Fruit fly (Drosophila melanogaster) whole organism, embryonic: ENCODE measurements around the gene bnl.

Source experiments
- Abd-B ChIP-seq: fragments of 200-800 bp; sonication (Bioruptor generic); optimal IDR thresholded peaks from 2 replicates; lab custom pipeline; 2018; ENCODE audit warnings: missing biosample characterization, mild to moderate bottlenecking, missing genetic modification characterization, moderate library complexity
- Asciz ChIP-seq: fragments of 200-800 bp; sonication (Bioruptor generic); optimal IDR thresholded peaks from 2 replicates; lab custom pipeline; 2017; ENCODE audit warnings: missing biosample characterization, mild to moderate bottlenecking, missing genetic modification characterization, missing genetic modification reagents
- BtbVII ChIP-seq: fragments of 200-800 bp; sonication (Bioruptor generic); optimal IDR thresholded peaks from 3 replicates; lab custom pipeline; 2017; ENCODE audit warnings: missing biosample characterization, mild to moderate bottlenecking, missing genetic modification characterization
- CG12155 ChIP-seq: fragments of 200-800 bp; sonication (Bioruptor generic); optimal IDR thresholded peaks from 3 replicates; lab custom pipeline; 2016; ENCODE audit warnings: missing biosample characterization, missing genetic modification characterization
- CG12769 ChIP-seq: fragments of 200-800 bp; sonication (Bioruptor generic); optimal IDR thresholded peaks from 2 replicates; lab custom pipeline; 2019; ENCODE audit warnings: missing biosample characterization, mild to moderate bottlenecking, missing genetic modification characterization, moderate library complexity
- CG13123 ChIP-seq: fragments of 200-800 bp; sonication (Bioruptor generic); optimal IDR thresholded peaks from 2 replicates; lab custom pipeline; 2016; ENCODE audit warnings: missing biosample characterization, missing genetic modification characterization
- CG13424 ChIP-seq: fragments of 200-800 bp; sonication (Bioruptor generic); optimal IDR thresholded peaks from 2 replicates; lab custom pipeline; 2019; ENCODE audit warnings: missing biosample characterization, mild to moderate bottlenecking, missing genetic modification characterization, moderate library complexity
- CG15011 ChIP-seq: fragments of 200-800 bp; sonication (Bioruptor generic); optimal IDR thresholded peaks from 3 replicates; lab custom pipeline; 2018; ENCODE audit warnings: missing biosample characterization, mild to moderate bottlenecking, missing genetic modification characterization
- CG1602 ChIP-seq: fragments of 200-800 bp; sonication (Bioruptor generic); optimal IDR thresholded peaks from 3 replicates; lab custom pipeline; 2016; ENCODE audit warnings: missing biosample characterization, missing genetic modification characterization
- CG18011 ChIP-seq: fragments of 200-800 bp; sonication (Bioruptor generic); optimal IDR thresholded peaks from 2 replicates; lab custom pipeline; 2017; ENCODE audit warnings: missing biosample characterization, missing genetic modification characterization, mild to moderate bottlenecking, moderate library complexity, missing genotype
- CG2120 ChIP-seq: fragments of 200-800 bp; sonication (Bioruptor generic); optimal IDR thresholded peaks from 3 replicates; lab custom pipeline; 2016; ENCODE audit warnings: missing biosample characterization, missing genetic modification characterization
- CG31441 ChIP-seq: fragments of 200-800 bp; sonication (Bioruptor generic); IDR thresholded peaks from 2 replicates; pipeline ENCODE4 v1.3.6; 2022; ENCODE audit warnings: missing biosample characterization, missing genetic modification characterization
- CG4730 ChIP-seq: fragments of 200-800 bp; sonication (Bioruptor generic); IDR thresholded peaks from 2 replicates; pipeline ENCODE4 v1.3.6; 2022; ENCODE audit warnings: missing biosample characterization, missing genetic modification characterization
- CG5245 ChIP-seq: fragments of 200-800 bp; sonication (Bioruptor generic); optimal IDR thresholded peaks from 3 replicates; lab custom pipeline; 2016; ENCODE audit warnings: missing biosample characterization, missing genetic modification characterization
- CG7271 ChIP-seq: fragments of 200-800 bp; sonication (Bioruptor generic); optimal IDR thresholded peaks from 2 replicates; lab custom pipeline; 2018; ENCODE audit warnings: missing biosample characterization, mild to moderate bottlenecking, missing genetic modification characterization, moderate library complexity
- CG7928 ChIP-seq: fragments of 200-800 bp; sonication (Bioruptor generic); optimal IDR thresholded peaks from 2 replicates; lab custom pipeline; 2017; ENCODE audit warnings: missing biosample characterization, mild to moderate bottlenecking, missing genetic modification characterization
- CG8944 ChIP-seq: fragments of 200-800 bp; sonication (Bioruptor generic); optimal IDR thresholded peaks from 3 replicates; lab custom pipeline; 2016; ENCODE audit warnings: missing biosample characterization, missing genetic modification characterization
- CG9876 ChIP-seq: fragments of 200-800 bp; sonication (Bioruptor generic); optimal IDR thresholded peaks from 2 replicates; lab custom pipeline; 2016; ENCODE audit warnings: missing biosample characterization, missing genetic modification characterization
- Ets65A ChIP-seq: fragments of 200-800 bp; sonication (Bioruptor generic); peaks from one replicate; lab custom pipeline; 2016; ENCODE audit warnings: missing biosample characterization, missing genetic modification characterization
- Fer1 ChIP-seq: fragments of 200-800 bp; sonication (Bioruptor generic); optimal IDR thresholded peaks from 2 replicates; lab custom pipeline; 2017; ENCODE audit warnings: missing biosample characterization, mild to moderate bottlenecking, missing genetic modification characterization
- HLH54F ChIP-seq: fragments of 200-800 bp; sonication (Bioruptor generic); optimal IDR thresholded peaks from 3 replicates; lab custom pipeline; 2016; ENCODE audit warnings: missing biosample characterization, missing genetic modification characterization
- HmgD ChIP-seq: fragments of 200-800 bp; sonication (Bioruptor generic); optimal IDR thresholded peaks from 3 replicates; lab custom pipeline; 2016; ENCODE audit warnings: missing biosample characterization, missing genetic modification characterization
- Max ChIP-seq: fragments of 200-800 bp; sonication (Bioruptor generic); optimal IDR thresholded peaks from 2 replicates; lab custom pipeline; 2016; ENCODE audit warnings: missing biosample characterization, mild to moderate bottlenecking, missing genetic modification characterization
- Med ChIP-seq: fragments of 200-800 bp; sonication (Bioruptor generic); peaks from one replicate; lab custom pipeline; 2016; ENCODE audit warnings: missing biosample characterization, missing genetic modification characterization, mild to moderate bottlenecking, inconsistent platforms, moderate library complexity
- Meics ChIP-seq: fragments of 200-800 bp; sonication (Bioruptor generic); optimal IDR thresholded peaks from 2 replicates; lab custom pipeline; 2017; ENCODE audit warnings: missing biosample characterization, mild to moderate bottlenecking, missing genetic modification characterization
- NFAT ChIP-seq: fragments of 200-800 bp; sonication (Bioruptor generic); IDR thresholded peaks from 2 replicates; pipeline ENCODE4 v1.3.6; 2022; ENCODE audit warnings: missing biosample characterization, missing genetic modification characterization
- PHDP ChIP-seq: fragments of 200-800 bp; sonication (Bioruptor generic); optimal IDR thresholded peaks from 3 replicates; lab custom pipeline; 2018; ENCODE audit warnings: missing biosample characterization, mild to moderate bottlenecking, missing genetic modification characterization, moderate library complexity
- YL-1 ChIP-seq: fragments of 200-800 bp; sonication (Bioruptor generic); optimal IDR thresholded peaks from 3 replicates; lab custom pipeline; 2017; ENCODE audit warnings: missing biosample characterization, mild to moderate bottlenecking, missing genetic modification characterization
- ase ChIP-seq: fragments of 200-800 bp; sonication (Bioruptor generic); IDR thresholded peaks from 3 replicates; pipeline ENCODE4 v1.3.6; 2022; ENCODE audit warnings: missing biosample characterization, missing genetic modification characterization
- br ChIP-seq: fragments of >200 bp; optimal IDR thresholded peaks from 2 replicates; lab custom pipeline; 2017
- da ChIP-seq: fragments of 200-800 bp; sonication (Bioruptor generic); optimal IDR thresholded peaks from 2 replicates; lab custom pipeline; 2016; ENCODE audit warnings: missing biosample characterization, missing genetic modification characterization
- dmrt11E ChIP-seq: fragments of 200-800 bp; sonication (Bioruptor generic); optimal IDR thresholded peaks from 3 replicates; lab custom pipeline; 2018; ENCODE audit warnings: missing biosample characterization, mild to moderate bottlenecking, missing genetic modification characterization, moderate library complexity
- fd3F ChIP-seq: fragments of 200-800 bp; sonication (Bioruptor generic); optimal IDR thresholded peaks from 2 replicates; lab custom pipeline; 2018; ENCODE audit warnings: missing biosample characterization, mild to moderate bottlenecking, missing genetic modification characterization, moderate library complexity
- h ChIP-seq: fragments of >200 bp; optimal IDR thresholded peaks from 2 replicates; lab custom pipeline; 2017
- hbn ChIP-seq: fragments of 200-800 bp; sonication (Bioruptor generic); IDR thresholded peaks from 2 replicates; pipeline ENCODE4 v1.3.6; 2022; ENCODE audit warnings: missing biosample characterization, missing genetic modification characterization; ENCODE audit not compliant: partially characterized antibody
- inv ChIP-seq: fragments of 200-800 bp; sonication (Bioruptor generic); IDR thresholded peaks from 2 replicates; pipeline ENCODE4 v1.3.6; 2022; ENCODE audit warnings: missing biosample characterization, missing genetic modification characterization; ENCODE audit not compliant: partially characterized antibody
- kni ChIP-seq: fragments of 200-800 bp; sonication (Bioruptor generic); optimal IDR thresholded peaks from 3 replicates; lab custom pipeline; 2017; ENCODE audit warnings: mild to moderate bottlenecking, missing biosample characterization, missing genetic modification reagents, missing genetic modification characterization
- maf-S ChIP-seq: fragments of 200-800 bp; sonication (Bioruptor generic); optimal IDR thresholded peaks from 2 replicates; lab custom pipeline; 2016; ENCODE audit warnings: missing biosample characterization, missing genetic modification characterization
- mam ChIP-seq: fragments of 200-800 bp; sonication (Bioruptor generic); optimal IDR thresholded peaks from 3 replicates; lab custom pipeline; 2016; ENCODE audit warnings: missing biosample characterization, missing genetic modification characterization
- pan ChIP-seq, 4 experiments: fragments of >200 bp in 3 of 4; fragments of 200-800 bp in 1 of 4; sonication (Bioruptor generic) in 1 of 4; optimal IDR thresholded peaks in 3 of 4; IDR thresholded peaks in 1 of 4; 2 replicates each; pipeline versions ENCODE4 v1.3.6 to Lab custom; 2017 to 2022; ENCODE audit warnings: missing biosample characterization in 2 of 4, missing genetic modification characterization in 2 of 4, mixed read lengths in 1 of 4
- pfk ChIP-seq: fragments of 200-800 bp; sonication (Bioruptor generic); optimal IDR thresholded peaks from 2 replicates; lab custom pipeline; 2018; ENCODE audit warnings: missing biosample characterization, mild to moderate bottlenecking, missing genetic modification characterization, moderate library complexity
- psq ChIP-seq: fragments of 200-800 bp; sonication (Bioruptor generic); optimal IDR thresholded peaks from 2 replicates; lab custom pipeline; 2017; ENCODE audit warnings: missing biosample characterization, missing genetic modification characterization
- pum ChIP-seq: fragments of 200-800 bp; sonication (Bioruptor generic); optimal IDR thresholded peaks from 2 replicates; lab custom pipeline; 2016; ENCODE audit warnings: missing biosample characterization, missing genetic modification characterization
- sc ChIP-seq, 3 experiments: fragments of >200 bp in 2 of 3; fragments of 200-800 bp in 1 of 3; sonication (Bioruptor generic) in 1 of 3; optimal IDR thresholded peaks; 2 replicates in 2 of 3; 3 replicates in 1 of 3; lab custom pipeline; 2017; ENCODE audit warnings: mild to moderate bottlenecking in 1 of 3, missing biosample characterization in 1 of 3, missing genetic modification characterization in 1 of 3, missing genetic modification reagents in 1 of 3
- sob ChIP-seq: fragments of 200-800 bp; sonication (Bioruptor generic); IDR thresholded peaks from 2 replicates; pipeline ENCODE4 v1.3.6; 2022; ENCODE audit warnings: missing biosample characterization, missing genetic modification characterization
- tup ChIP-seq: fragments of 200-800 bp; sonication (Bioruptor generic); optimal IDR thresholded peaks from 2 replicates; lab custom pipeline; 2016; ENCODE audit warnings: missing biosample characterization, mild to moderate bottlenecking, missing genetic modification characterization, moderate library complexity
- vnd ChIP-seq: fragments of 200-800 bp; sonication (Bioruptor generic); IDR thresholded peaks from 3 replicates; pipeline ENCODE4 v1.3.6; 2022; ENCODE audit warnings: missing biosample characterization, missing genetic modification characterization; ENCODE audit not compliant: partially characterized antibody
- zen ChIP-seq: fragments of 200-800 bp; sonication (Bioruptor generic); optimal IDR thresholded peaks from 3 replicates; lab custom pipeline; 2018; ENCODE audit warnings: missing biosample characterization, mild to moderate bottlenecking, missing genetic modification characterization, moderate library complexity

Gene bnl

dm6 chr3R:19846870-19847590 is 10.4 kb upstream of the bnl start, which contains the start of gene MICU3 (continued):
- TF ChIP-seq tup (GFP tag; lab: Kevin White, UChicago) (no peak), Med (GFP tag; lab: Kevin White, UChicago) (peak; percentile 96), inv (GFP tag; lab: Robert Waterston, UW) (peak; percentile 69), CG9876 (GFP tag; lab: Kevin White, UChicago) (peak; percentile 59), zen (peak; percentile 58), CG12155 (peak; percentile 56), Asciz (GFP tag; lab: Kevin White, UChicago) (no peak), dmrt11E (tag; lab: Kevin White, UChicago) (peak; percentile 64), CG15011 (no peak), Fer1 (peak; percentile 58), mam (GFP tag; lab: Kevin White, UChicago) (peak; percentile 82), NFAT (GFP tag; lab: Robert Waterston, UW) (peak; percentile 79), CG31441 (peak; percentile 65), CG1602 (GFP tag; lab: Kevin White, UChicago) (peak; percentile 79), maf-S (peak; percentile 57), CG2120 (GFP tag; lab: Kevin White, UChicago) (peak; percentile 86), Ets65A (peak; percentile 96), pfk (GFP tag; lab: Kevin White, UChicago) (no peak), kni (GFP tag; lab: Kevin White, UChicago) (no peak), CG8944 (peak; percentile 71), CG13424 (tag; lab: Kevin White, UChicago) (peak; percentile 67), h (no peak), CG7928 (peak; percentile 52), PHDP (tag; lab: Kevin White, UChicago) (peak; percentile 48), CG13123 (GFP tag; lab: Kevin White, UChicago) (peak; percentile 9), HmgD (GFP tag; lab: Kevin White, UChicago) (no peak), Meics (peak; percentile 74), sob (peak; percentile 74), sc (optimal IDR thresholded peaks at IDR 0.05; lab: Kevin White, UChicago) (no peak), sc (GFP tag; optimal IDR thresholded peaks at IDR 0.05; lab: Kevin White, UChicago) (no peak), Max (GFP tag; lab: Kevin White, UChicago) (peak; percentile 41), pan (optimal IDR thresholded peaks at IDR 0.05; lab: Kevin White, UChicago) (no peak), pan (GFP tag; optimal IDR thresholded peaks at IDR 0.05 in 1 of 2, IDR thresholded peaks at IDR 0.05 in 1 of 2) (peak in 1 of 2 experiments; percentile 72), CG18011 (peak; percentile 23), psq (GFP tag; lab: Kevin White, UChicago) (peak; percentile 9), CG7271 (tag; lab: Kevin White, UChicago) (no peak), fd3F (GFP tag; lab: Kevin White, UChicago) (peak; percentile 52), vnd (GFP tag; lab: Robert Waterston, UW) (peak; percentile 57; the same call in 2 of the 3 replicates), Abd-B (peak; percentile 77), CG12769 (tag; lab: Kevin White, UChicago) (peak; percentile 20), hbn (GFP tag; lab: Robert Waterston, UW) (peak; percentile 66; the same call in 1 of the 2 replicates), pum (peak; percentile 56), br (lab: Kevin White, UChicago) (no peak), YL-1 (GFP tag; lab: Kevin White, UChicago) (no peak), HLH54F (GFP tag; lab: Kevin White, UChicago) (peak; percentile 61), BtbVII (GFP tag; lab: Kevin White, UChicago) (no peak), da (GFP tag; lab: Kevin White, UChicago) (no peak), CG4730 (GFP tag; lab: Robert Waterston, UW) (peak; percentile 29; the same call in 1 of the 2 replicates), ase (GFP tag; lab: Robert Waterston, UW) (0 out of 3 replicates have a peak, but pooled peaks have one; percentile 38), CG5245 (peak; percentile 54)
